Worm (Caenorhabditis elegans): Measurements from ENCODE around the gene nhr-55.

nhr-55 gene

ce11 chrV:527602-528001, 49.6 kb downstream of the nhr-55 start, which contains the start of gene srw-108:
TSS of gene srw-108 (plus strand) at chrV:527902.
- no peak for TF ChIP-seq ztf-18 (tag; optimal IDR thresholded peaks at IDR 0.05)
- no peak for TF ChIP-seq hlh-12 (tag; optimal IDR thresholded peaks at IDR 0.05)
- TF ChIP-seq egrh-3 (GFP tag; IDR thresholded peaks at IDR 0.05), result no peak
- no peak for TF ChIP-seq lsl-1 (GFP tag; optimal IDR thresholded peaks at IDR 0.05)
- no peak for TF ChIP-seq aptf-2 (GFP tag; conservative IDR thresholded peaks at IDR 0.05)
- TF ChIP-seq him-1 (tag; optimal IDR thresholded peaks at IDR 0.05), result no peak
- TF ChIP-seq ztf-26 (tag; optimal IDR thresholded peaks at IDR 0.05), result no peak
- TF ChIP-seq nhr-179 (tag; optimal IDR thresholded peaks at IDR 0.05), result no peak
- no peak for TF ChIP-seq egl-44 (GFP tag; IDR thresholded peaks at IDR 0.05)
- TF ChIP-seq dox-1 (GFP tag; IDR thresholded peaks at IDR 0.05), result no peak
- no peak for TF ChIP-seq lin-26 (GFP tag; IDR thresholded peaks at IDR 0.05)
- no peak for TF ChIP-seq sea-2 (GFP tag; IDR thresholded peaks at IDR 0.05)
- no peak for TF ChIP-seq ama-1 (optimal IDR thresholded peaks at IDR 0.05)
- no peak for TF ChIP-seq ama-1 (GFP tag; optimal IDR thresholded peaks at IDR 0.05)
- TF ChIP-seq pha-4 (tag; optimal IDR thresholded peaks at IDR 0.05), result no peak
- no peak for TF ChIP-seq madf-10 (tag; optimal IDR thresholded peaks at IDR 0.05)
- no peak for TF ChIP-seq nhr-120 (GFP tag; IDR thresholded peaks at IDR 0.05)
